Worm (Caenorhabditis elegans) whole organism, L1 larva: ENCODE measurements around the gene T28C12.2.

Experiments
- Y116A8C.19 ChIP-seq: sonication (generic microtip); optimal IDR thresholded peaks from 2 replicates; lab custom pipeline; 2016; ENCODE audit warnings: missing compliant biosample characterization, missing genetic modification characterization, borderline replicate concordance
- blmp-1 ChIP-seq: fragments of 150-350 bp; optimal IDR thresholded peaks from 2 replicates; lab custom pipeline; 2014; ENCODE audit warnings: missing biosample characterization, missing genetic modification characterization
- ceh-82 ChIP-seq, 3 experiments: fragments of 150-350 bp in 1 of 3; sonication (generic microtip) in 2 of 3; optimal IDR thresholded peaks; 2 replicates each; lab custom pipeline; 2014 to 2017; ENCODE audit warnings: missing biosample characterization in 3 of 3, missing genetic modification characterization in 3 of 3
- ceh-88 ChIP-seq: fragments of 200-800 bp; sonication (Bioruptor generic); IDR thresholded peaks from 2 replicates; pipeline ENCODE4 v1.3.6; 2022; ENCODE audit warnings: missing genetic modification characterization, missing compliant biosample characterization
- dpl-1 ChIP-seq, 3 experiments: fragments of 150-350 bp in 2 of 3; sonication (generic microtip) in 1 of 3; optimal IDR thresholded peaks; 2 replicates each; lab custom pipeline; 2014 to 2017; ENCODE audit warnings: missing biosample characterization in 3 of 3, missing genetic modification characterization in 3 of 3, missing genetic modification reagents in 3 of 3
- efl-1 ChIP-seq, 4 experiments: fragments of 150-350 bp; optimal IDR thresholded peaks in 3 of 4; peaks in 1 of 4; 1 replicate in 1 of 4; 2 replicates in 3 of 4; lab custom pipeline; 2014; ENCODE audit warnings: missing biosample characterization in 2 of 4, missing genetic modification characterization in 2 of 4, missing genetic modification reagents in 2 of 4
- efl-3 ChIP-seq: fragments of 200-800 bp; sonication (Bioruptor generic); optimal IDR thresholded peaks from 2 replicates; lab custom pipeline; 2018; ENCODE audit warnings: mild to moderate bottlenecking, missing genetic modification characterization, missing compliant biosample characterization
- egl-27 ChIP-seq, 2 experiments: fragments of 150-350 bp in 1 of 2; sonication (generic microtip); optimal IDR thresholded peaks; 3 replicates each; lab custom pipeline; 2017 to 2018; ENCODE audit warnings: missing biosample characterization in 2 of 2, missing genetic modification characterization in 2 of 2, missing genetic modification reagents in 2 of 2
- elt-3 ChIP-seq, 6 experiments: fragments of 150-350 bp in 1 of 6; sonication (generic microtip); optimal IDR thresholded peaks; 2 replicates each; lab custom pipeline; 2017 to 2018; ENCODE audit warnings: missing biosample characterization in 6 of 6, missing genetic modification characterization in 6 of 6, inconsistent platforms in 1 of 6
- ets-5 ChIP-seq: fragments of 200-800 bp; sonication (Bioruptor generic); IDR thresholded peaks from 2 replicates; pipeline ENCODE4 v1.3.6; 2022; ENCODE audit warnings: missing genetic modification characterization, missing compliant biosample characterization
- fkh-4 ChIP-seq: sonication (generic microtip); optimal IDR thresholded peaks from 2 replicates; lab custom pipeline; 2016; ENCODE audit warnings: missing compliant biosample characterization, missing genetic modification characterization, borderline replicate concordance
- grh-1 ChIP-seq: fragments of 200-800 bp; sonication (Bioruptor generic); IDR thresholded peaks from 2 replicates; pipeline ENCODE4 v1.3.6; 2022; ENCODE audit warnings: missing genetic modification reagents, missing genetic modification characterization, missing compliant biosample characterization
- hlh-4 ChIP-seq: sonication (generic microtip); optimal IDR thresholded peaks from 2 replicates; lab custom pipeline; 2016; ENCODE audit warnings: mild to moderate bottlenecking, missing genetic modification characterization, missing compliant biosample characterization
- hpl-2 ChIP-seq: fragments of 150-350 bp; optimal IDR thresholded peaks from 2 replicates; lab custom pipeline; 2014; ENCODE audit warnings: missing biosample characterization, missing genetic modification reagents, missing genetic modification characterization
- irx-1 ChIP-seq: sonication (generic microtip); optimal IDR thresholded peaks from 2 replicates; lab custom pipeline; 2016; ENCODE audit warnings: missing genetic modification characterization, missing compliant biosample characterization
- isw-1 ChIP-seq: fragments of 200-800 bp; sonication (Bioruptor generic); IDR thresholded peaks from 2 replicates; pipeline ENCODE4 v1.3.6; 2022; ENCODE audit warnings: missing genetic modification characterization, missing compliant biosample characterization
- lin-13 ChIP-seq: fragments of 150-350 bp; optimal IDR thresholded peaks from 2 replicates; lab custom pipeline; 2014; ENCODE audit warnings: missing biosample characterization, missing genetic modification reagents, missing genetic modification characterization
- lin-14 ChIP-seq: fragments of 200-800 bp; sonication (Bioruptor generic); optimal IDR thresholded peaks from 2 replicates; lab custom pipeline; 2018; ENCODE audit warnings: mild to moderate bottlenecking, missing genetic modification characterization, moderate library complexity, missing compliant biosample characterization
- lin-35 ChIP-seq, 2 experiments: fragments of 150-350 bp; optimal IDR thresholded peaks; 2 replicates each; lab custom pipeline; 2014; ENCODE audit warnings: missing biosample characterization in 2 of 2, missing genetic modification characterization in 2 of 2, missing genetic modification reagents in 2 of 2
- lsy-2 ChIP-seq, 2 experiments: fragments of 150-350 bp; optimal IDR thresholded peaks; 2 replicates each; lab custom pipeline; 2014; ENCODE audit warnings: missing biosample characterization in 2 of 2, missing genetic modification characterization in 2 of 2
- mdl-1 ChIP-seq, 2 experiments: fragments of 150-350 bp; optimal IDR thresholded peaks; 2 replicates each; lab custom pipeline; 2014 to 2017; ENCODE audit warnings: missing biosample characterization in 2 of 2, missing genetic modification characterization in 2 of 2, inconsistent platforms in 1 of 2
- mep-1 ChIP-seq: fragments of 150-350 bp; optimal IDR thresholded peaks from 2 replicates; lab custom pipeline; 2014; ENCODE audit warnings: missing biosample characterization, missing genetic modification characterization
- nhr-19 ChIP-seq: fragments of 200-800 bp; sonication (Bioruptor generic); conservative IDR thresholded peaks from 2 replicates; pipeline ENCODE4 v1.3.6; 2022; ENCODE audit warnings: missing genetic modification characterization, missing compliant biosample characterization
- nhr-20 ChIP-seq: sonication (generic microtip); optimal IDR thresholded peaks from 2 replicates; lab custom pipeline; 2016; ENCODE audit warnings: mild to moderate bottlenecking, missing genetic modification characterization, missing compliant biosample characterization
- nhr-47 ChIP-seq: sonication (generic microtip); optimal IDR thresholded peaks from 2 replicates; lab custom pipeline; 2016; ENCODE audit warnings: mild to moderate bottlenecking, missing genetic modification characterization, moderate library complexity, missing compliant biosample characterization
- nhr-71 ChIP-seq: sonication (generic microtip); optimal IDR thresholded peaks from 2 replicates; lab custom pipeline; 2016; ENCODE audit warnings: mild to moderate bottlenecking, missing genetic modification characterization, moderate library complexity, missing compliant biosample characterization
- nhr-77 ChIP-seq: fragments of 150-350 bp; optimal IDR thresholded peaks from 2 replicates; lab custom pipeline; 2014; ENCODE audit warnings: missing biosample characterization, missing genetic modification characterization
- nhr-85 ChIP-seq: sonication (generic microtip); peaks from one replicate; lab custom pipeline; 2016; ENCODE audit warnings: missing genetic modification characterization, inconsistent platforms, missing compliant biosample characterization
- nhr-90 ChIP-seq: sonication (generic microtip); optimal IDR thresholded peaks from 2 replicates; lab custom pipeline; 2016; ENCODE audit warnings: mild to moderate bottlenecking, missing genetic modification characterization, missing compliant biosample characterization; ENCODE audit not compliant: poor library complexity
- pag-3 ChIP-seq: sonication (generic microtip); optimal IDR thresholded peaks from 2 replicates; lab custom pipeline; 2017; ENCODE audit warnings: missing genetic modification characterization, mild to moderate bottlenecking, missing compliant biosample characterization, antibody characterized with exemption, borderline replicate concordance; ENCODE audit not compliant: insufficient read depth
- pax-3 ChIP-seq: fragments of 200-800 bp; sonication (Bioruptor generic); optimal IDR thresholded peaks from 2 replicates; lab custom pipeline; 2018; ENCODE audit warnings: mild to moderate bottlenecking, missing genetic modification characterization, moderate library complexity, missing compliant biosample characterization
- skn-1 ChIP-seq: fragments of 150-350 bp; optimal IDR thresholded peaks from 2 replicates; lab custom pipeline; 2014; ENCODE audit warnings: missing biosample characterization, missing genetic modification characterization
- snu-23 ChIP-seq: sonication (generic microtip); optimal IDR thresholded peaks from 2 replicates; lab custom pipeline; 2016; ENCODE audit warnings: missing genetic modification characterization, missing compliant biosample characterization
- sox-4 ChIP-seq: sonication (generic microtip); optimal IDR thresholded peaks from 2 replicates; lab custom pipeline; 2016; ENCODE audit warnings: missing genetic modification characterization, missing compliant biosample characterization
- sup-37 ChIP-seq: fragments of 200-800 bp; sonication (Bioruptor generic); optimal IDR thresholded peaks from 2 replicates; lab custom pipeline; 2018; ENCODE audit warnings: mild to moderate bottlenecking, missing genetic modification characterization, missing compliant biosample characterization
- tbx-2 ChIP-seq: sonication (generic microtip); optimal IDR thresholded peaks from 2 replicates; lab custom pipeline; 2016; ENCODE audit warnings: missing genetic modification characterization, missing compliant biosample characterization
- unc-130 ChIP-seq: fragments of 150-350 bp; optimal IDR thresholded peaks from 2 replicates; lab custom pipeline; 2017; ENCODE audit warnings: missing biosample characterization, missing genetic modification characterization, inconsistent platforms
- unc-86 ChIP-seq: sonication (generic microtip); optimal IDR thresholded peaks from 2 replicates; lab custom pipeline; 2016; ENCODE audit warnings: missing genetic modification characterization, missing compliant biosample characterization
- xbp-1 ChIP-seq: sonication (generic microtip); optimal IDR thresholded peaks from 2 replicates; lab custom pipeline; 2016; ENCODE audit warnings: missing genetic modification characterization, missing compliant biosample characterization

T28C12.2 gene

DNA sequence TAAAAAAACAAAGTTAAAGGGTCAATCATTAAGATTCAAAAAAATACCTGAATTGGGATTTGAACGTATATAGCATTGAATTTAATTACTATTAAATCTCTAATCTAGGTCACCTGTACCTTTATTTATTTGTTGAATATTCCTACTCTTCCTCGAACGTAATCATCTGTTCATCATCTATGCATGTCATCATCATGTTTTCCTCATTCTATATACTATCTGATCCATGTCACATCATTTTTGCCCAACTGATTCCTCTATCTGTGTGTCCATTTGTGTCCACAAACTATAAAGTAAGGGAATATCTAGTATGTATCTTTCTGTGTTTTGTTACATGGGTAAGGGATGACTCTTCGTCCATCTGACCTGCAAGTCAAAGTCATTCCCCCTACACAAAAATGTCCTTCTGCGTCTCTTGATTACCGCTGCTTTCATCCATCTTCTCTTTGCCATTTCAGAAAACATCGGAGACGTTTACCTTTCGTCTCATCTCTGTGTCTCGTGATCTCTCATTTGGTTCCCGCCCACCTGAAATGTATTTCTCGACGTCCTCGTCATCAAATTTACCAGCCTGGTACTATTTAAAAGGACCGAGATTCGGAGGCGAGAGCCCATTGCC is 6.1 kb upstream of the T28C12.2 start:
- peak; percentile 82 for TF ChIP-seq lin-14 (GFP tag; lab: Kevin White, UChicago)
- no peak for TF ChIP-seq xbp-1
- peak; percentile 6 for TF ChIP-seq lin-13
- peak; percentile 89 for TF ChIP-seq nhr-20 (tag; lab: Kevin White, UChicago)
- peak; percentile 36; the same call in 1 of the 2 replicates for TF ChIP-seq nhr-19 (GFP tag; lab: Robert Waterston, UW)
- peak; percentile 66 for TF ChIP-seq snu-23 (GFP tag; lab: Kevin White, UChicago)
- TF ChIP-seq lsy-2 (tag; optimal IDR thresholded peaks at IDR 0.05; lab: Kevin White, UChicago) = peak; percentile 0 to 17
- TF ChIP-seq mdl-1 (tag; optimal IDR thresholded peaks at IDR 0.05; lab: Kevin White, UChicago) = peak in 1 of 2 experiments; percentile 12
- TF ChIP-seq nhr-85 (tag; lab: Kevin White, UChicago) = peak; percentile 96
- TF ChIP-seq sup-37 (GFP tag; lab: Kevin White, UChicago) = no peak
- TF ChIP-seq nhr-47 (tag; lab: Kevin White, UChicago) = peak; percentile 22
- peak in 5 of 6 experiments; percentile 14 to 69 (median 56) for TF ChIP-seq elt-3 (tag; optimal IDR thresholded peaks at IDR 0.05; lab: Kevin White, UChicago)
- TF ChIP-seq unc-86 (tag; lab: Kevin White, UChicago) = no peak
- no peak for TF ChIP-seq pag-3 (tag; lab: Kevin White, UChicago)
- TF ChIP-seq blmp-1 (tag; lab: Kevin White, UChicago) = peak; percentile 71
- TF ChIP-seq isw-1 (GFP tag; lab: Robert Waterston, UW) = no peak
- no peak for TF ChIP-seq sox-4
- no peak for TF ChIP-seq pax-3 (tag; lab: Kevin White, UChicago)
- peak; percentile 40 for TF ChIP-seq tbx-2 (tag; lab: Kevin White, UChicago)
- peak; percentile 64 for TF ChIP-seq mep-1 (tag; lab: Kevin White, UChicago)
- TF ChIP-seq dpl-1 (GFP tag; optimal IDR thresholded peaks at IDR 0.05; lab: Kevin White, UChicago) = peak in 1 of 3 experiments; percentile 22
- peak in 1 of 2 experiments; percentile 65 for TF ChIP-seq lin-35 (GFP tag; optimal IDR thresholded peaks at IDR 0.05; lab: Kevin White, UChicago)
- TF ChIP-seq ets-5 = no peak
- peak; percentile 80 for TF ChIP-seq nhr-71 (tag; lab: Kevin White, UChicago)
- peak; percentile 47 for TF ChIP-seq grh-1 (GFP tag; lab: Robert Waterston, UW)
- no peak for TF ChIP-seq nhr-77 (tag; lab: Kevin White, UChicago)
- no peak for TF ChIP-seq hpl-2
- TF ChIP-seq, all 84 proteins: peak for 17

DNA sequence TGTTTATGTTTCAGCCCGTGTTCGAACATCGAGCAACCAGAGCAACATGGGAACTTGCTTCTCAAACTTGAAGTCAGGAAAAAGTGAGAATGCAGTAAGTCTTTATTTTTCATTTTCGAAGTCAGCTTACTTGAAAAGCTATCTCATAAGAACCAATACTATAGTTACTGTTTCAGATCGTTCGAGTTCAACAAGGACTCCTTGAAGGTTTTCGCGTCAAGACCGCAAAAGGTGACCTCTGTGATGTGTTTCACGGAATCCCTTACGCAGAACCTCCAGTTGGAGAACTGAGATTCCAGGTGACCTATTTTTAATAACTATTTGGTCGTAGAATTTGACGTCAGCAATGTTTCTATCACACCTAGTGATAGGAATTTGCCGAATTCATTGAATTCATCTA is 5.4 kb upstream of the T28C12.2 start:
- TF ChIP-seq efl-1 (optimal IDR thresholded peaks at IDR 0.05; lab: Kevin White, UChicago) = no peak
- TF ChIP-seq efl-1 (GFP tag; optimal IDR thresholded peaks at IDR 0.05 in 1 of 2; lab: Kevin White, UChicago) = peak in 1 of 2 experiments; percentile 52
- peak; percentile 24 for TF ChIP-seq blmp-1 (tag; lab: Kevin White, UChicago)
- TF ChIP-seq egl-27 (tag; optimal IDR thresholded peaks at IDR 0.05; lab: Kevin White, UChicago) = no peak

DNA sequence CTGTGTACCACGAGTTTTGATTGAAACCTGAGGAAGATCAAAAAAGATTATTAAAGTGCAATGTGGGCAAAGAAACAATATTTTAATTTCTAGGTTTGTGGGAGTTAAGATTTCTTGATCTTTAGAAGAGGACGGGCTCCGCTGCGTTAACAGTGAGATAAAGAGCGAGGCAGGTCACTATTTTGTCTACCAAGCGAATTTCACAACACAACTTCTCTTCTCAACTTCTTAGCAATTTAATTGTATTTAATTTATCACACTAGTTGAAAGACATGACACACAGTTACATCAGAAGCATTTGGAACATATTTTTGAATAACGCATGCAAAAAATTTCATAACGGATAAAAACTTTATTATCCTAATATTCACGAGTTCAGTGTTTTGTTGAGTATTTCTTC is 2.6 kb upstream of the T28C12.2 start:
- TF ChIP-seq irx-1 (tag; lab: Kevin White, UChicago) (no peak), nhr-90 (tag; lab: Kevin White, UChicago) (peak; percentile 13)

ce11 chrV:6326980-6327379 is 2.0 kb upstream of the T28C12.2 start, which contains the start of gene fbxa-202:
Gene fbxa-202, plus strand, starts transcription at chrV:6327280.
- TF ChIP-seq skn-1 (no peak), hlh-4 (tag; lab: Kevin White, UChicago) (no peak), ceh-88 (GFP tag; lab: Robert Waterston, UW) (no peak), Y116A8C.19 (tag; lab: Kevin White, UChicago) (no peak), dpl-1 (GFP tag; optimal IDR thresholded peaks at IDR 0.05; lab: Kevin White, UChicago) (no peak), egl-27 (tag; optimal IDR thresholded peaks at IDR 0.05; lab: Kevin White, UChicago) (no peak), lin-14 (GFP tag; lab: Kevin White, UChicago) (no peak), pax-3 (tag; lab: Kevin White, UChicago) (no peak), ceh-82 (tag; optimal IDR thresholded peaks at IDR 0.05; lab: Kevin White, UChicago) (no peak), unc-130 (tag; lab: Kevin White, UChicago) (no peak), efl-3 (no peak), fkh-4 (tag; lab: Kevin White, UChicago) (no peak)
